Worm (Caenorhabditis elegans): Measurements from ENCODE around the gene Y40B10A.11.
A peak's percentile ranks its signal among the peaks of the same experiment; 100 is the strongest.

The Y40B10A.11 gene

ce11 chrV:2067985-2068499, 16.6 kb upstream of the Y40B10A.11 start, which contains the start of gene lbp-9 (continued):
- TF ChIP-seq F23B12.7 (tag; optimal IDR thresholded peaks at IDR 0.05; ENCODE audit: insufficient read depth) (no peak), madf-3 (GFP tag; IDR thresholded peaks at IDR 0.05) (no peak)

DNA sequence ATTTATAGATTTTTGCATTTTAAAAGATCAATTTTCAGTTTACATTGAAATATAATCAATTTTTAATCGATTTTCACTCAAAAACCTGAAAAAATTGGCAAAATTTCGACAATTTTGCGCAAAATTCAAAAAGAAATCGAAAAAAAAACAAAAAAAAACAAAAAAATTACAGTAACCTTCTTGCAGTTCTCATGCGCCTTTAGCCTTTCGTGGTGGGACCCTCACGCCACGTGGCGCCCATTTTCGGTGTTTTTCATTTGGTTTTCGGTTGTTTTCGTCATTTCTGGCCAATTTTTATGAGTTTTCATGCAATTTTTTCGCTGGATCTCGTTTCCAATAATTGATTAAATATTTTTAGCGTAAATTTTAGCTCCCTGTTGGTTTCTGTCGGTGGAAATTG, 16.0 kb upstream of the Y40B10A.11 start:
- TF ChIP-seq dpl-1 (GFP tag; optimal IDR thresholded peaks at IDR 0.05) (peak; percentile 67), ceh-58 (GFP tag; IDR thresholded peaks at IDR 0.05) (no peak), nhr-120 (GFP tag; IDR thresholded peaks at IDR 0.05) (no peak), unc-130 (GFP tag; optimal IDR thresholded peaks at IDR 0.05) (no peak), F49E8.2 (tag; optimal IDR thresholded peaks at IDR 0.05; ENCODE audit: insufficient read depth) (peak; percentile 51), ama-1 (optimal IDR thresholded peaks at IDR 0.05) (no peak), ama-1 (GFP tag; optimal IDR thresholded peaks at IDR 0.05) (no peak), ceh-79 (tag; optimal IDR thresholded peaks at IDR 0.05) (no peak), ceh-100 (GFP tag; IDR thresholded peaks at IDR 0.05) (no peak), sptf-2 (GFP tag; optimal IDR thresholded peaks at IDR 0.05) (no peak), lin-26 (GFP tag; IDR thresholded peaks at IDR 0.05) (no peak), let-607 (tag; optimal IDR thresholded peaks at IDR 0.05) (peak in 1 of 2 experiments; percentile 63), snpc-3.4 (tag; optimal IDR thresholded peaks at IDR 0.05) (peak; percentile 68), efl-1 (GFP tag; optimal IDR thresholded peaks at IDR 0.05) (peak; percentile 89), tlf-1 (GFP tag; optimal IDR thresholded peaks at IDR 0.05) (peak; percentile 33), xnd-1 (tag; optimal IDR thresholded peaks at IDR 0.05) (peak; percentile 52), aptf-3 (GFP tag; IDR thresholded peaks at IDR 0.05) (no peak), B0261.1 (tag; optimal IDR thresholded peaks at IDR 0.05) (no peak), lin-54 (GFP tag; optimal IDR thresholded peaks at IDR 0.05) (peak; percentile 1), ztf-3 (GFP tag; optimal IDR thresholded peaks at IDR 0.05) (no peak), pbrm-1 (GFP tag; IDR thresholded peaks at IDR 0.05) (peak; percentile 65), attf-3 (GFP tag; conservative IDR thresholded peaks at IDR 0.05) (no peak), B0035.1 (tag; optimal IDR thresholded peaks at IDR 0.05) (no peak), madf-8 (GFP tag; conservative IDR thresholded peaks at IDR 0.05) (peak; percentile 72), him-1 (tag; optimal IDR thresholded peaks at IDR 0.05) (no peak), rcor-1 (GFP tag; IDR thresholded peaks at IDR 0.05) (0 out of 2 replicates have a peak, but pooled peaks have one; percentile 8), ccch-3 (GFP tag; optimal IDR thresholded peaks at IDR 0.05) (no peak), lir-1 (GFP tag; conservative IDR thresholded peaks at IDR 0.05) (no peak), snpc-1.3 (tag; optimal IDR thresholded peaks at IDR 0.05; ENCODE audit: insufficient read depth) (peak; percentile 69), hmg-1.2 (GFP tag; IDR thresholded peaks at IDR 0.05) (peak; percentile 33; the same call in 1 of the 2 replicates), tbp1 (GFP tag; optimal IDR thresholded peaks at IDR 0.05) (no peak), madf-6 (GFP tag; IDR thresholded peaks at IDR 0.05) (peak; percentile 89), let-526 (GFP tag; IDR thresholded peaks at IDR 0.05) (no peak), ceh-91 (GFP tag; IDR thresholded peaks at IDR 0.05) (peak; percentile 90), D2030.7 (GFP tag; IDR thresholded peaks at IDR 0.05) (peak; percentile 88), B0019.2 (GFP tag; conservative IDR thresholded peaks at IDR 0.05) (peak; percentile 55; the same call in 1 of the 2 replicates), Y67H2A.10 (GFP tag; conservative IDR thresholded peaks at IDR 0.05) (0 out of 2 replicates have a peak, but pooled peaks have one; percentile 30), repo-1 (tag; optimal IDR thresholded peaks at IDR 0.05) (no peak), madf-3 (GFP tag; IDR thresholded peaks at IDR 0.05) (no peak), Y56A3A.18 (GFP tag; IDR thresholded peaks at IDR 0.05) (no peak), ceh-40 (GFP tag; IDR thresholded peaks at IDR 0.05) (no peak), snpc-4 (GFP tag; optimal IDR thresholded peaks at IDR 0.05) (peak; percentile 4), snpc-4 (tag; optimal IDR thresholded peaks at IDR 0.05) (no peak), F33H1.4 (GFP tag; IDR thresholded peaks at IDR 0.05) (peak; percentile 91), fkh-3 (tag; optimal IDR thresholded peaks at IDR 0.05) (no peak)

Measured in whole organism, young adult.